Worm (Caenorhabditis elegans): ENCODE results near the gene fbxa-5.
"Not testable (repeated sequence)": the region's sequence is repeated elsewhere in the genome, so short reads cannot be mapped to it uniquely, and the experiment has no call there.

fbxa-5 gene

DNA sequence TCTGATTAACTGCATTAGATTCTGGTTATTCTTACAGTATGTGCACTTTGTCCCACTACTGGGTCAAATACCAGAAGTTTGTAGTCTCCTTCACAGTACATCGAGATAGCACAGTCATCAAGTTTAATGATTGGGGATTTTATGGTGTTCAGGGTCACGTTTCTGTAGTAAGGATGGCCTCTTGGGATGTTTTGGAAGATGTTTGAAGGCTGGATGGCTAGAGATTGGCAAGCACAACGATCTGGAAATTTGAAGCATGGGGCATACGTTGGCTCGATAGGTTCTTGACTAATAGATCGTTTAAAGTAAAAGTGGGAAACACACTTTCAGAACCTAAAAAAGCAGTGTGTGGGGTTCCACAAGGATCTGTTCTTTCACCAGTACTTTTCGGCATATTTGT is 17.8 kb upstream of the fbxa-5 start, which contains the start of gene Y82E9BR.8:
Y82E9BR.8 (minus strand) TSS at position 101 of the 400 bp plus-strand sequence.
- not testable (repeated sequence) for TF ChIP-seq nhr-71 (tag; optimal IDR thresholded peaks at IDR 0.05); fkh-4 (tag; optimal IDR thresholded peaks at IDR 0.05; ENCODE audit: borderline replicate concordance); efl-3 (GFP tag; optimal IDR thresholded peaks at IDR 0.05)

DNA sequence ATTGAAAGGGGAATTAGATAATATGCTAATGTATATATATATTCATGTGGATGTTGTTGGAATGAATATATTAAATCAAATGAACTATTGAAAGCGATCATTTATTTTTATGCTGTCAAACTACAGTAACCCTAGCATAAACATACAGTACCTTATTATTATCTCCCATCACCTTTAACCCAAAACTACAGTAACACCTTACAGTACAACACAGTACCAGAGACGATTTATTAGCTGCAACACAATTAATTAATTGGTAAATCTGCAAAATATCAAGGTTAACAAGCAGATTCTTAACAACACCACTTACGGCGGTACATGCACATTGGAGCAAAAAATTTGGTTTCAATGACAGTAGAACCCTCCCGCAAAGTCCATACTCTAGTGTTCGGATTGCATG is 15.2 kb upstream of the fbxa-5 start, which contains the start of gene Y82E9BL.1:
Y82E9BL.1 (minus strand) TSS at position 101 of the 400 bp plus-strand sequence.
- TF ChIP-seq nhr-84 (tag; optimal IDR thresholded peaks at IDR 0.05), result no peak
- TF ChIP-seq unc-30 (tag; optimal IDR thresholded peaks at IDR 0.05), result no peak
- TF ChIP-seq hlh-4 (tag; optimal IDR thresholded peaks at IDR 0.05), result no peak
- no peak for TF ChIP-seq ama-1 (optimal IDR thresholded peaks at IDR 0.05)
- no peak for TF ChIP-seq ztf-4 (tag; optimal IDR thresholded peaks at IDR 0.05)
- no peak for TF ChIP-seq rnt-1 (tag; optimal IDR thresholded peaks at IDR 0.05)
- TF ChIP-seq efl-1 (optimal IDR thresholded peaks at IDR 0.05), result no peak
- no peak for TF ChIP-seq efl-1 (GFP tag; optimal IDR thresholded peaks at IDR 0.05 in 1 of 2)
- no peak for TF ChIP-seq mef-2 (tag; optimal IDR thresholded peaks at IDR 0.05)
- no peak for TF ChIP-seq dpl-1 (GFP tag; optimal IDR thresholded peaks at IDR 0.05)
- no peak for TF ChIP-seq xbp-1 (tag; optimal IDR thresholded peaks at IDR 0.05)

DNA sequence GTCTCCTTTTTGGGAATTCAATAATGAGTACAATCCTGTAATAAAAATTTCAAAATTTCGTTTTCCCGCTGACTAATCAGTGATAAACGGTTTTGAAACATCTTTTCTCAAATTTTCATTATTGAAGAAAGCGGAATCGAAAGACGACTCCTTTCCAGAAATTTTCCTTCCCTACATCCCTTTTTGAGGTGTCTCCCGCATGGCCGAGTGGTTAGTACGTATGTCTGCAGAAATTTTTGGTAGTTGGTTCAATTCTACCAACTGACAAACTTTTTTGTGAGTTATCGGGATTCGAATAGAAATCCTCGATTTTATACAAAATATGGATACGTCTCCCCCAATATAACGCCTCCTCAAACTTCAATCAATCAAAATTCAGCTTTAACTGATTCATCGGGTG is 14.4 kb upstream of the fbxa-5 start:
- TF ChIP-seq unc-130 (tag; optimal IDR thresholded peaks at IDR 0.05) (no peak), ztf-11 (tag; optimal IDR thresholded peaks at IDR 0.05) (no peak), mdl-1 (tag; optimal IDR thresholded peaks at IDR 0.05) (no peak), mab-9 (GFP tag; IDR thresholded peaks at IDR 0.05) (no peak), nhr-20 (tag; optimal IDR thresholded peaks at IDR 0.05) (no peak), ceh-90 (tag; optimal IDR thresholded peaks at IDR 0.05) (no peak), lir-3 (tag; optimal IDR thresholded peaks at IDR 0.05; ENCODE audit: poor library complexity) (no peak), ztf-4 (tag; optimal IDR thresholded peaks at IDR 0.05) (no peak), blmp-1 (tag; optimal IDR thresholded peaks at IDR 0.05) (no peak), lsy-2 (tag; optimal IDR thresholded peaks at IDR 0.05) (no peak), ama-1 (optimal IDR thresholded peaks at IDR 0.05) (no peak), aha-1 (tag; optimal IDR thresholded peaks at IDR 0.05) (no peak), mep-1 (tag; optimal IDR thresholded peaks at IDR 0.05) (no peak), C16A3.4 (tag; optimal IDR thresholded peaks at IDR 0.05) (no peak), pag-3 (tag; optimal IDR thresholded peaks at IDR 0.05; ENCODE audit: borderline replicate concordance, insufficient read depth) (no peak), ces-1 (GFP tag; optimal IDR thresholded peaks at IDR 0.05) (no peak), nhr-12 (tag; optimal IDR thresholded peaks at IDR 0.05) (no peak)

DNA sequence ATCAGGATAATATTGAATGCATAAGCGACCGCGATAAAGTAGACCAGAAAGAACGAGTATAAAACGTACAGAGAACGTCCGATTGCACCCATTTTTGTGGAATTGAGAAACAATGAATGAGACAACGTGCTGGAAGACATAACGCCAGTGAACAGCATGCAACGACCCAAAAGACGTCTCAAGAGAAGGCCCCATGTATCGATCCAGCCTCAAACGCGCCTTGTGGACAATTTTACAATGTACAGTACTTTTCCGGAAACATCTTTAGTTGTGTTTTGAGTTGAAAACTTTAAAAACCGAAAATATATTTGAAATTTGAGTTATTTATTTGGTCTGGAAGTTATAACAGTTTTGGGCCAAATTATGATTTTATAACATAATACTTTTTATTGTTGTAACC is 10.6 kb upstream of the fbxa-5 start, which contains the start of gene Y82E9BL.3:
Y82E9BL.3 (minus strand) TSS at position 101 of the 400 bp plus-strand sequence.
- TF ChIP-seq lir-3 (tag; optimal IDR thresholded peaks at IDR 0.05; ENCODE audit: poor library complexity) (no peak), efl-1 (optimal IDR thresholded peaks at IDR 0.05) (no peak), efl-1 (GFP tag; optimal IDR thresholded peaks at IDR 0.05 in 1 of 2) (peak in 1 of 2 experiments; percentile 62)

- no peak for TF ChIP-seq vab-15 (tag; optimal IDR thresholded peaks at IDR 0.05)
- TF ChIP-seq efl-1 (optimal IDR thresholded peaks at IDR 0.05), result no peak
- TF ChIP-seq efl-1 (GFP tag; optimal IDR thresholded peaks at IDR 0.05 in 1 of 2), result peak in 1 of 2 experiments; percentile 51
- TF ChIP-seq elt-2 (tag; optimal IDR thresholded peaks at IDR 0.05), result peak; percentile 5
These were observed 9.2 kb upstream of the fbxa-5 start, which contains the start of gene fbxa-25 for ce11 chrIII:1349313-1349712. TSS of gene fbxa-25 (minus strand) at chrIII:1349450.

DNA sequence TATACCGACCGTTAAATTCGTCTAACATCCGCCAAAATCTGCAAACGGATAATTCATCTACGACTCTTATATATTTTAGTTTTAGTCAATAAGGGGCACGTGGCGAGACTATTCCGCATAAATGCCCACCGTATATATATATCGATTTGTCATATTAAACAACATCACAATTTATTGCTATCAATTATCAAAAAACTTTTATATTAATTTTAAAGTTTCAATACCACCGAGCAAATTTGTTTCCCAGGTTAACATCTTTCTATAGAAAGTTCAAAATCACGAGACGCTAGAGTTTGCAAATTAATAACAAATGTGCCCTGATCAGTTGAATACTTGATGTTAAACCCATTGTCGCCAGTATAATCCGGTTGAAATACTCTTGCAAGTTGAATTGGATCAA is 7.4 kb upstream of the fbxa-5 start, which contains the start of gene Y82E9BL.5:
Y82E9BL.5 (minus strand) TSS at position 101 of the 400 bp plus-strand sequence.
- TF ChIP-seq lir-3 (tag; optimal IDR thresholded peaks at IDR 0.05; ENCODE audit: poor library complexity) (no peak), sox-4 (tag; optimal IDR thresholded peaks at IDR 0.05) (no peak), nhr-11 (tag; optimal IDR thresholded peaks at IDR 0.05) (no peak), dpl-1 (GFP tag; optimal IDR thresholded peaks at IDR 0.05) (no peak), dsc-1 (tag; optimal IDR thresholded peaks at IDR 0.05) (no peak), lsy-2 (tag; optimal IDR thresholded peaks at IDR 0.05) (no peak), nhr-85 (tag) (no peak), zip-4 (GFP tag; optimal IDR thresholded peaks at IDR 0.05) (no peak), fos-1 (tag; optimal IDR thresholded peaks at IDR 0.05) (no peak), irx-1 (tag; optimal IDR thresholded peaks at IDR 0.05) (no peak), F16B12.6 (tag; optimal IDR thresholded peaks at IDR 0.05) (no peak), elt-2 (tag; optimal IDR thresholded peaks at IDR 0.05) (no peak), pag-3 (tag; optimal IDR thresholded peaks at IDR 0.05; ENCODE audit: borderline replicate concordance, insufficient read depth) (no peak), isw-1 (GFP tag; IDR thresholded peaks at IDR 0.05) (no peak), vab-15 (tag; optimal IDR thresholded peaks at IDR 0.05) (no peak)
